Fruit fly (Drosophila melanogaster): ENCODE measurements around the gene Cftr.
A peak's percentile ranks its signal among the peaks of the same experiment; 100 is the strongest.

Cftr gene

dm6 chr3R:24562323-24563025 is 18.8 kb upstream of the Cftr start:
- TF ChIP-seq Atf6 (GFP tag; IDR thresholded peaks at IDR 0.05) = no peak
- TF ChIP-seq CG11456 (GFP tag; IDR thresholded peaks at IDR 0.05) = no peak
- TF ChIP-seq CG30403 (GFP tag; optimal IDR thresholded peaks at IDR 0.05) = no peak
- TF ChIP-seq Hr39 (optimal IDR thresholded peaks at IDR 0.05) = no peak
- TF ChIP-seq CG1792 (GFP tag; optimal IDR thresholded peaks at IDR 0.05) = no peak
- TF ChIP-seq schlank (tag; optimal IDR thresholded peaks at IDR 0.05) = no peak
- no peak for TF ChIP-seq Side (GFP tag; optimal IDR thresholded peaks at IDR 0.05)
- TF ChIP-seq E2f2 (GFP tag; IDR thresholded peaks at IDR 0.05) = no peak
- TF ChIP-seq exex (tag; optimal IDR thresholded peaks at IDR 0.05) = no peak
- TF ChIP-seq Usf (GFP tag; optimal IDR thresholded peaks at IDR 0.05) = no peak
- no peak for TF ChIP-seq otp (GFP tag; IDR thresholded peaks at IDR 0.05)
- TF ChIP-seq NFAT (GFP tag; IDR thresholded peaks at IDR 0.05) = no peak
- no peak for TF ChIP-seq Kr (GFP tag; optimal IDR thresholded peaks at IDR 0.05)
- no peak for TF ChIP-seq sr (GFP tag; IDR thresholded peaks at IDR 0.05)
- TF ChIP-seq az2 (GFP tag; optimal IDR thresholded peaks at IDR 0.05) = no peak
- TF ChIP-seq CG10959 (GFP tag; IDR thresholded peaks at IDR 0.05) = no peak
- TF ChIP-seq Myb (GFP tag; optimal IDR thresholded peaks at IDR 0.05) = no peak
- TF ChIP-seq nerfin-2 (GFP tag; IDR thresholded peaks at IDR 0.05; ENCODE audit: partially characterized antibody) = no peak
- no peak for TF ChIP-seq CG12769 (tag; optimal IDR thresholded peaks at IDR 0.05)

dm6 chr3R:24557020-24557465 is 13.3 kb upstream of the Cftr start:
- TF ChIP-seq ttk (GFP tag; IDR thresholded peaks at IDR 0.05) (peak; percentile 38; the same call in 1 of the 2 replicates), Camta (GFP tag; optimal IDR thresholded peaks at IDR 0.05) (peak; percentile 64), ci (GFP tag; IDR thresholded peaks at IDR 0.05) (peak; percentile 83), CG2116 (GFP tag; optimal IDR thresholded peaks at IDR 0.05) (peak; percentile 8), gem (tag; optimal IDR thresholded peaks at IDR 0.05) (peak; percentile 23), az2 (GFP tag; optimal IDR thresholded peaks at IDR 0.05) (peak; percentile 78), CG6791 (GFP tag; IDR thresholded peaks at IDR 0.05; ENCODE audit: partially characterized antibody) (peak; percentile 93), nerfin-1 (tag; optimal IDR thresholded peaks at IDR 0.05) (peak; percentile 37), chn (GFP tag; optimal IDR thresholded peaks at IDR 0.05) (peak; percentile 55), stwl (tag; optimal IDR thresholded peaks at IDR 0.05) (peak; percentile 36), unc-4 (GFP tag; IDR thresholded peaks at IDR 0.05; ENCODE audit: partially characterized antibody) (peak; percentile 42), CG34422 (GFP tag; IDR thresholded peaks at IDR 0.05) (peak; percentile 85; the same call in 2 of the 3 replicates), CG17612 (GFP tag; IDR thresholded peaks at IDR 0.05) (peak; percentile 31; the same call in 1 of the 2 replicates), Myb (GFP tag; optimal IDR thresholded peaks at IDR 0.05) (peak; percentile 13), NfI (GFP tag; optimal IDR thresholded peaks at IDR 0.05) (peak; percentile 74), Stat92E (GFP tag; optimal IDR thresholded peaks at IDR 0.05) (peak in 1 of 3 experiments; percentile 78), Hr51 (GFP tag; optimal IDR thresholded peaks at IDR 0.05) (peak; percentile 56 to 62), Dll (GFP tag; IDR thresholded peaks at IDR 0.05; ENCODE audit: partially characterized antibody) (peak; percentile 61; the same call in 1 of the 4 replicates), CG15514 (GFP tag; optimal IDR thresholded peaks at IDR 0.05) (no peak), h (optimal IDR thresholded peaks at IDR 0.05) (no peak), trh (GFP tag; optimal IDR thresholded peaks at IDR 0.05) (peak; percentile 36), sim (GFP tag; IDR thresholded peaks at IDR 0.05) (no peak), CG13775 (GFP tag; optimal IDR thresholded peaks at IDR 0.05) (peak; percentile 17), sob (GFP tag; IDR thresholded peaks at IDR 0.05) (peak; percentile 74), Dbx (GFP tag; IDR thresholded peaks at IDR 0.05) (peak; percentile 85), CG1233 (GFP tag; optimal IDR thresholded peaks at IDR 0.05) (peak; percentile 38), ap (GFP tag; IDR thresholded peaks at IDR 0.05) (0 out of 2 replicates have a peak, but pooled peaks have one; percentile 4), CG7786 (GFP tag; optimal IDR thresholded peaks at IDR 0.05) (peak; percentile 61), CG15073 (GFP tag; optimal IDR thresholded peaks at IDR 0.05) (no peak), Scr (GFP tag; IDR thresholded peaks at IDR 0.05; ENCODE audit: partially characterized antibody) (peak; percentile 68), dm (GFP tag; optimal IDR thresholded peaks at IDR 0.05) (peak; percentile 31), Fer3 (tag; optimal IDR thresholded peaks at IDR 0.05) (peak; percentile 34)
